Fruit fly (Drosophila melanogaster) whole organism, embryonic: ENCODE data around the gene Lsm12a.
A peak's percentile ranks its signal among the peaks of the same experiment; 100 is the strongest.

ENCODE experiments used
- Atf-2 ChIP-seq: fragments of 200-800 bp; sonication (Bioruptor generic); optimal IDR thresholded peaks from 2 replicates; lab custom pipeline; 2016; ENCODE audit warnings: missing biosample characterization, missing genetic modification characterization
- B-H2 ChIP-seq: fragments of 200-800 bp; sonication (Bioruptor generic); optimal IDR thresholded peaks from 2 replicates; lab custom pipeline; 2018; ENCODE audit warnings: missing biosample characterization, mild to moderate bottlenecking, missing genetic modification characterization
- Bteb2 ChIP-seq: fragments of 200-800 bp; sonication (Bioruptor generic); optimal IDR thresholded peaks from 2 replicates; lab custom pipeline; 2016; ENCODE audit warnings: missing biosample characterization, missing genetic modification characterization
- CG10209 ChIP-seq: fragments of 200-800 bp; sonication (Bioruptor generic); optimal IDR thresholded peaks from 3 replicates; lab custom pipeline; 2017; ENCODE audit warnings: missing biosample characterization, mild to moderate bottlenecking, missing genetic modification characterization, missing genetic modification reagents
- CG10543 ChIP-seq: fragments of 200-800 bp; sonication (Bioruptor generic); optimal IDR thresholded peaks from 3 replicates; lab custom pipeline; 2017; ENCODE audit warnings: missing biosample characterization, mild to moderate bottlenecking, missing genetic modification characterization, moderate library complexity
- CG10959 ChIP-seq: fragments of 200-800 bp; sonication (Bioruptor generic); IDR thresholded peaks from 2 replicates; pipeline ENCODE4 v1.3.6; 2022; ENCODE audit warnings: missing biosample characterization, missing genetic modification characterization
- CG10979 ChIP-seq: fragments of 200-800 bp; sonication (Bioruptor generic); optimal IDR thresholded peaks from 2 replicates; lab custom pipeline; 2018; ENCODE audit warnings: missing biosample characterization, mild to moderate bottlenecking, missing genetic modification characterization, moderate library complexity
- CG15696 ChIP-seq: fragments of 200-800 bp; sonication (Bioruptor generic); optimal IDR thresholded peaks from 2 replicates; lab custom pipeline; 2019; ENCODE audit warnings: missing biosample characterization, mild to moderate bottlenecking, missing genetic modification characterization, moderate library complexity
- CG17385 ChIP-seq: fragments of 200-800 bp; sonication (Bioruptor generic); optimal IDR thresholded peaks from 3 replicates; lab custom pipeline; 2018; ENCODE audit warnings: missing biosample characterization, mild to moderate bottlenecking, missing genetic modification characterization
- CG17568 ChIP-seq: fragments of 200-800 bp; sonication (Bioruptor generic); optimal IDR thresholded peaks from 2 replicates; lab custom pipeline; 2018; ENCODE audit warnings: missing biosample characterization, mild to moderate bottlenecking, missing genetic modification characterization, moderate library complexity
- CG17612 ChIP-seq: fragments of 200-800 bp; sonication (Bioruptor generic); IDR thresholded peaks from 2 replicates; pipeline ENCODE4 v1.3.6; 2022; ENCODE audit warnings: missing biosample characterization, missing genetic modification characterization
- CG2678 ChIP-seq: fragments of 200-800 bp; sonication (Bioruptor generic); optimal IDR thresholded peaks from 3 replicates; lab custom pipeline; 2019; ENCODE audit warnings: missing biosample characterization, mild to moderate bottlenecking, missing genetic modification characterization, moderate library complexity
- CG3995 ChIP-seq: fragments of 200-800 bp; sonication (Bioruptor generic); optimal IDR thresholded peaks from 3 replicates; lab custom pipeline; 2016; ENCODE audit warnings: missing biosample characterization, missing genetic modification characterization
- CG43689 ChIP-seq: fragments of 200-800 bp; sonication (Bioruptor generic); IDR thresholded peaks from 2 replicates; pipeline ENCODE4 v1.3.6; 2022; ENCODE audit warnings: missing biosample characterization, missing genetic modification characterization
- CG4424 ChIP-seq: fragments of 200-800 bp; sonication (Bioruptor generic); optimal IDR thresholded peaks from 3 replicates; lab custom pipeline; 2016; ENCODE audit warnings: missing biosample characterization, missing genetic modification characterization
- CG4730 ChIP-seq: fragments of 200-800 bp; sonication (Bioruptor generic); IDR thresholded peaks from 2 replicates; pipeline ENCODE4 v1.3.6; 2022; ENCODE audit warnings: missing biosample characterization, missing genetic modification characterization
- CG6683 ChIP-seq: fragments of 200-800 bp; sonication (Bioruptor generic); optimal IDR thresholded peaks from 2 replicates; lab custom pipeline; 2017; ENCODE audit warnings: missing biosample characterization, mild to moderate bottlenecking, missing genetic modification characterization, missing genetic modification reagents
- CG6854 ChIP-seq: fragments of 200-800 bp; sonication (Bioruptor generic); optimal IDR thresholded peaks from 3 replicates; lab custom pipeline; 2017; ENCODE audit warnings: missing biosample characterization, mild to moderate bottlenecking, missing genetic modification characterization
- CG7357 ChIP-seq: fragments of 200-800 bp; sonication (Bioruptor generic); IDR thresholded peaks from 3 replicates; pipeline ENCODE4 v1.3.6; 2022; ENCODE audit warnings: missing biosample characterization, missing genetic modification characterization
- CG9876 ChIP-seq: fragments of 200-800 bp; sonication (Bioruptor generic); optimal IDR thresholded peaks from 2 replicates; lab custom pipeline; 2016; ENCODE audit warnings: missing biosample characterization, missing genetic modification characterization
- D19A ChIP-seq: fragments of 200-800 bp; optimal IDR thresholded peaks from 3 replicates; lab custom pipeline; 2019; ENCODE audit warnings: missing biosample characterization, mild to moderate bottlenecking, missing genetic modification characterization, moderate library complexity
- D19B ChIP-seq: fragments of 200-800 bp; sonication (Bioruptor generic); optimal IDR thresholded peaks from 2 replicates; lab custom pipeline; 2017; ENCODE audit warnings: missing biosample characterization, mild to moderate bottlenecking, missing genetic modification characterization
- Dref ChIP-seq: fragments of 200-800 bp; sonication (Bioruptor generic); IDR thresholded peaks from 2 replicates; pipeline ENCODE4 v1.3.6; 2022; ENCODE audit warnings: missing biosample characterization, missing genetic modification characterization
- HLH3B ChIP-seq: fragments of 200-800 bp; sonication (Bioruptor generic); IDR thresholded peaks from 2 replicates; pipeline ENCODE4 v1.3.6; 2022; ENCODE audit warnings: missing biosample characterization, missing genetic modification characterization
- Mes4 ChIP-seq: fragments of 200-800 bp; sonication (Bioruptor generic); optimal IDR thresholded peaks from 2 replicates; lab custom pipeline; 2016; ENCODE audit warnings: missing biosample characterization, missing genetic modification characterization
- Myb ChIP-seq: fragments of 200-800 bp; sonication (Bioruptor generic); optimal IDR thresholded peaks from 2 replicates; lab custom pipeline; 2016; ENCODE audit warnings: missing biosample characterization, missing genetic modification characterization
- abd-A ChIP-seq: fragments of 200-800 bp; sonication (Bioruptor generic); optimal IDR thresholded peaks from 3 replicates; lab custom pipeline; 2019; ENCODE audit warnings: missing biosample characterization, mild to moderate bottlenecking, missing genetic modification characterization, moderate library complexity
- ara ChIP-seq: fragments of 200-800 bp; sonication (Bioruptor generic); IDR thresholded peaks from 2 replicates; pipeline ENCODE4 v1.3.6; 2022; ENCODE audit warnings: missing biosample characterization, missing genetic modification characterization
- chif ChIP-seq, 2 experiments: fragments of 200-800 bp; sonication (Bioruptor generic); optimal IDR thresholded peaks; 3 replicates each; lab custom pipeline; 2016; ENCODE audit warnings: missing biosample characterization in 2 of 2, missing genetic modification characterization in 2 of 2
- chn ChIP-seq: fragments of 200-800 bp; sonication (Bioruptor generic); optimal IDR thresholded peaks from 2 replicates; lab custom pipeline; 2016; ENCODE audit warnings: missing biosample characterization, missing genetic modification characterization
- croc ChIP-seq: fragments of 200-800 bp; sonication (Bioruptor generic); conservative IDR thresholded peaks from 3 replicates; pipeline ENCODE4 v1.3.6; 2022; ENCODE audit warnings: missing biosample characterization, missing genetic modification characterization
- crp ChIP-seq, 2 experiments: fragments of 200-800 bp; sonication (Bioruptor generic); optimal IDR thresholded peaks; 2 replicates in 1 of 2; 3 replicates in 1 of 2; lab custom pipeline; 2017; ENCODE audit warnings: missing biosample characterization in 2 of 2, missing genetic modification characterization in 2 of 2, mild to moderate bottlenecking in 1 of 2, moderate library complexity in 1 of 2
- da ChIP-seq: fragments of 200-800 bp; sonication (Bioruptor generic); optimal IDR thresholded peaks from 2 replicates; lab custom pipeline; 2016; ENCODE audit warnings: missing biosample characterization, missing genetic modification characterization
- ewg ChIP-seq: fragments of 200-800 bp; sonication (Bioruptor generic); optimal IDR thresholded peaks from 3 replicates; lab custom pipeline; 2017; ENCODE audit warnings: mild to moderate bottlenecking, missing biosample characterization, missing genetic modification reagents, missing genetic modification characterization
- fd3F ChIP-seq: fragments of 200-800 bp; sonication (Bioruptor generic); optimal IDR thresholded peaks from 2 replicates; lab custom pipeline; 2018; ENCODE audit warnings: missing biosample characterization, mild to moderate bottlenecking, missing genetic modification characterization, moderate library complexity
- fu2 ChIP-seq: fragments of 200-800 bp; sonication (Bioruptor generic); optimal IDR thresholded peaks from 2 replicates; lab custom pipeline; 2016; ENCODE audit warnings: missing biosample characterization, missing genetic modification characterization
- her ChIP-seq: fragments of 200-800 bp; sonication (Bioruptor generic); optimal IDR thresholded peaks from 2 replicates; lab custom pipeline; 2016; ENCODE audit warnings: missing biosample characterization, missing genetic modification characterization
- kni ChIP-seq: fragments of 200-800 bp; sonication (Bioruptor generic); optimal IDR thresholded peaks from 3 replicates; lab custom pipeline; 2017; ENCODE audit warnings: mild to moderate bottlenecking, missing biosample characterization, missing genetic modification reagents, missing genetic modification characterization
- lab ChIP-seq: fragments of 200-800 bp; sonication (Bioruptor generic); optimal IDR thresholded peaks from 3 replicates; lab custom pipeline; 2017; ENCODE audit warnings: missing biosample characterization, missing genetic modification characterization, mild to moderate bottlenecking, moderate library complexity, missing genetic modification reagents
- lmd ChIP-seq: fragments of 200-800 bp; sonication (Bioruptor generic); IDR thresholded peaks from 2 replicates; pipeline ENCODE4 v1.3.6; 2022; ENCODE audit warnings: missing biosample characterization, missing genetic modification characterization
- lola ChIP-seq, 3 experiments: fragments of >200 bp in 2 of 3; fragments of 200-800 bp in 1 of 3; sonication (Bioruptor generic) in 1 of 3; optimal IDR thresholded peaks; 2 replicates each; lab custom pipeline; 2017 to 2019; ENCODE audit warnings: missing biosample characterization in 3 of 3, missing genetic modification characterization in 3 of 3, mild to moderate bottlenecking in 1 of 3, moderate library complexity in 1 of 3
- mld ChIP-seq: fragments of 200-800 bp; sonication (Bioruptor generic); IDR thresholded peaks from 3 replicates; pipeline ENCODE4 v1.3.6; 2022; ENCODE audit warnings: missing biosample characterization, missing genetic modification characterization; ENCODE audit not compliant: partially characterized antibody
- nmo ChIP-seq: fragments of 200-800 bp; sonication (Bioruptor generic); optimal IDR thresholded peaks from 2 replicates; lab custom pipeline; 2018; ENCODE audit warnings: missing biosample characterization, mild to moderate bottlenecking, missing genetic modification characterization, moderate library complexity
- p53 ChIP-seq: fragments of 200-800 bp; sonication (Bioruptor generic); optimal IDR thresholded peaks from 2 replicates; lab custom pipeline; 2016; ENCODE audit warnings: missing biosample characterization, missing genetic modification characterization
- sens ChIP-seq: fragments of 200-800 bp; sonication (Bioruptor generic); peaks from one replicate; lab custom pipeline; 2016; ENCODE audit warnings: missing biosample characterization, missing genetic modification characterization
- sim ChIP-seq: fragments of 200-800 bp; sonication (Bioruptor generic); IDR thresholded peaks from 2 replicates; pipeline ENCODE4 v1.3.6; 2022; ENCODE audit warnings: missing biosample characterization, missing genetic modification characterization
- tio ChIP-seq: fragments of 200-800 bp; sonication (Bioruptor generic); optimal IDR thresholded peaks from 2 replicates; lab custom pipeline; 2017; ENCODE audit warnings: missing biosample characterization, missing genetic modification characterization, inconsistent platforms
- usp ChIP-seq: fragments of >200 bp; optimal IDR thresholded peaks from 2 replicates; lab custom pipeline; 2017; ENCODE audit warnings: missing biosample characterization, missing genetic modification characterization
- vfl ChIP-seq: fragments of 200-800 bp; sonication (Bioruptor generic); optimal IDR thresholded peaks from 2 replicates; lab custom pipeline; 2016; ENCODE audit warnings: missing biosample characterization, missing genetic modification characterization
- wek ChIP-seq: fragments of 200-800 bp; sonication (Bioruptor generic); optimal IDR thresholded peaks from 3 replicates; lab custom pipeline; 2018; ENCODE audit warnings: missing biosample characterization, mild to moderate bottlenecking, missing genetic modification characterization, moderate library complexity

Lsm12a gene

DNA sequence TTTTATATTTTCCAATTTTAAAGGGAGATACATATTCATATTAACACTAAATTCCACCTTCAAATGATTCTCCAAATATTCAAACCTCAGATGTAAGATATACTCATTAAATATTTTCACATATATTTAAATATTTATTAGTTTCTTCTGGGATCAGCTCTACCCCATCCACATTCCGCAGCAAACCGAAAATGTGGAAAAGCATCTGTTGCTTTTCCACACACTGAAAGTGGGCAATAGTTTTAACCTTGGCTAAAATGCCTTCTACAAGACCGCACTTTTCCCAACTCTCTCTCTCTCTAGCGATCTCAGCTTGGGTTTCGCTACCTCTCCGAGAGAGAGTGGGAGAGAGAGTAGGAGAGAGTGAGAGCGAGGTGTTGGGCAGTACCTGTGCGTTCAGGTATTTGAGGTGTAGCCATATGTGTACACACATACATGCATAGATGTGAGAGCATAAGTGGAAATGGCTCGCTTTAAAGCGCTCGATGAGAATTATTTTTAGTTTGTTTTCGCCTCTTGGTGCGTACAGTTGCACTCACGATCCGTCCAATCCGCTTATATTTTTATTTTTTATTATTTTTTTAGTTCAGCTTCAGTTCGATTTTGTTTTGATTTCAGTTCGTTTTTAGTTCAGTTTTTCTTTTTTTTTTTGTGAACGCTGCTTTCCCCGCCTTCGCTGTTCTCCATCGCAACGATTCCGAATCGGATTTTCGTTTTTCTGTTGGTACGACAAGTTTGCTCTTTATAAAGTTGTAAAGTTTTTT is 11.6 kb upstream of the Lsm12a start, which contains the start of gene CG1806 (continued):
- TF ChIP-seq lola (GFP tag; optimal IDR thresholded peaks at IDR 0.05; lab: Kevin White, UChicago) (no peak), ara (GFP tag; lab: Robert Waterston, UW) (no peak), usp (GFP tag; lab: Kevin White, UChicago) (no peak), CG17385 (peak; percentile 35), ewg (no peak), chn (GFP tag; lab: Kevin White, UChicago) (no peak), CG2678 (tag; lab: Kevin White, UChicago) (peak; percentile 6), her (GFP tag; lab: Kevin White, UChicago) (no peak), CG7357 (GFP tag; lab: Robert Waterston, UW) (no peak), Atf-2 (GFP tag; lab: Kevin White, UChicago) (no peak), kni (GFP tag; lab: Kevin White, UChicago) (peak; percentile 18), CG10543 (GFP tag; lab: Kevin White, UChicago) (peak; percentile 7), lab (GFP tag; lab: Kevin White, UChicago) (peak; percentile 11), vfl (GFP tag; lab: Kevin White, UChicago) (no peak), croc (GFP tag; lab: Robert Waterston, UW) (no peak), CG4730 (GFP tag; lab: Robert Waterston, UW) (no peak), fu2 (GFP tag; lab: Kevin White, UChicago) (no peak), p53 (GFP tag; lab: Kevin White, UChicago) (no peak), da (GFP tag; lab: Kevin White, UChicago) (no peak), CG10209 (GFP tag; lab: Kevin White, UChicago) (no peak), lmd (GFP tag; lab: Robert Waterston, UW) (no peak), Mes4 (GFP tag; lab: Kevin White, UChicago) (no peak), CG10959 (no peak), HLH3B (GFP tag; lab: Robert Waterston, UW) (no peak), sens (GFP tag; lab: Kevin White, UChicago) (peak; percentile 68), Bteb2 (GFP tag; lab: Kevin White, UChicago) (no peak), chif (GFP tag; optimal IDR thresholded peaks at IDR 0.05; lab: Kevin White, UChicago) (no peak), nmo (no peak), sim (GFP tag; lab: Robert Waterston, UW) (no peak), CG17612 (GFP tag; lab: Robert Waterston, UW) (no peak), CG10979 (tag; lab: Kevin White, UChicago) (no peak), wek (no peak), fd3F (GFP tag; lab: Kevin White, UChicago) (no peak), Dref (GFP tag; lab: Robert Waterston, UW) (no peak), CG6854 (GFP tag; lab: Kevin White, UChicago) (peak; percentile 10), crp (GFP tag; optimal IDR thresholded peaks at IDR 0.05; lab: Kevin White, UChicago) (no peak), CG17568 (no peak), Myb (GFP tag; lab: Kevin White, UChicago) (no peak), CG9876 (GFP tag; lab: Kevin White, UChicago) (no peak), CG4424 (GFP tag; lab: Kevin White, UChicago) (no peak), tio (GFP tag; lab: Kevin White, UChicago) (no peak), CG43689 (GFP tag; lab: Robert Waterston, UW) (no peak), D19A (tag; lab: Kevin White, UChicago) (no peak), CG3995 (no peak), B-H2 (no peak), CG6683 (GFP tag; lab: Kevin White, UChicago) (no peak), mld (GFP tag; lab: Robert Waterston, UW) (no peak), D19B (no peak), CG15696 (no peak), abd-A (no peak)
